Fruit fly (Drosophila melanogaster) whole organism, embryonic: Measurements from ENCODE around the gene Pgm1.

Experiments used
- B-H1 ChIP-seq: fragments of 200-800 bp; sonication (Bioruptor generic); IDR thresholded peaks from 3 replicates; pipeline ENCODE4 v1.3.6; 2022; ENCODE audit warnings: missing biosample characterization, missing genetic modification characterization
- Bgb ChIP-seq: fragments of 200-800 bp; sonication (Bioruptor generic); IDR thresholded peaks from 2 replicates; pipeline ENCODE4 v1.3.6; 2022; ENCODE audit warnings: missing biosample characterization, missing genetic modification characterization; ENCODE audit not compliant: partially characterized antibody
- CG10366 ChIP-seq: fragments of 200-800 bp; sonication (Bioruptor generic); IDR thresholded peaks from 2 replicates; pipeline ENCODE4 v1.3.6; 2022; ENCODE audit warnings: missing biosample characterization, missing genetic modification characterization
- CG10462 ChIP-seq: fragments of 200-800 bp; sonication (Bioruptor generic); optimal IDR thresholded peaks from 2 replicates; lab custom pipeline; 2016; ENCODE audit warnings: missing biosample characterization, missing genetic modification characterization
- CG11456 ChIP-seq: fragments of 200-800 bp; sonication (Bioruptor generic); IDR thresholded peaks from 3 replicates; pipeline ENCODE4 v1.3.6; 2022; ENCODE audit warnings: missing biosample characterization, missing genetic modification characterization
- CG1529 ChIP-seq: fragments of 200-800 bp; sonication (Bioruptor generic); optimal IDR thresholded peaks from 3 replicates; lab custom pipeline; 2018; ENCODE audit warnings: missing biosample characterization, missing genetic modification characterization
- CG15479 ChIP-seq: fragments of 200-800 bp; sonication (Bioruptor generic); optimal IDR thresholded peaks from 3 replicates; lab custom pipeline; 2019; ENCODE audit warnings: missing biosample characterization, mild to moderate bottlenecking, missing genetic modification characterization, moderate library complexity
- CG1602 ChIP-seq: fragments of 200-800 bp; sonication (Bioruptor generic); optimal IDR thresholded peaks from 3 replicates; lab custom pipeline; 2016; ENCODE audit warnings: missing biosample characterization, missing genetic modification characterization
- CG31224 ChIP-seq: fragments of 200-800 bp; sonication (Bioruptor generic); IDR thresholded peaks from 2 replicates; pipeline ENCODE4 v1.3.6; 2022; ENCODE audit warnings: missing biosample characterization, missing genetic modification characterization
- CG31441 ChIP-seq: fragments of 200-800 bp; sonication (Bioruptor generic); IDR thresholded peaks from 2 replicates; pipeline ENCODE4 v1.3.6; 2022; ENCODE audit warnings: missing biosample characterization, missing genetic modification characterization
- CG4360 ChIP-seq: fragments of 200-800 bp; sonication (Bioruptor generic); IDR thresholded peaks from 2 replicates; pipeline ENCODE4 v1.3.6; 2022; ENCODE audit warnings: missing biosample characterization, missing genetic modification characterization
- CG4424 ChIP-seq: fragments of 200-800 bp; sonication (Bioruptor generic); optimal IDR thresholded peaks from 3 replicates; lab custom pipeline; 2016; ENCODE audit warnings: missing biosample characterization, missing genetic modification characterization
- CG5245 ChIP-seq: fragments of 200-800 bp; sonication (Bioruptor generic); optimal IDR thresholded peaks from 3 replicates; lab custom pipeline; 2016; ENCODE audit warnings: missing biosample characterization, missing genetic modification characterization
- CG6272 ChIP-seq: fragments of 200-800 bp; sonication (Bioruptor generic); IDR thresholded peaks from 2 replicates; pipeline ENCODE4 v1.3.6; 2022; ENCODE audit warnings: missing biosample characterization, missing genetic modification characterization
- CG6683 ChIP-seq: fragments of 200-800 bp; sonication (Bioruptor generic); optimal IDR thresholded peaks from 2 replicates; lab custom pipeline; 2017; ENCODE audit warnings: missing biosample characterization, mild to moderate bottlenecking, missing genetic modification characterization, missing genetic modification reagents
- CG6689 ChIP-seq: fragments of 200-800 bp; sonication (Bioruptor generic); IDR thresholded peaks from 2 replicates; pipeline ENCODE4 v1.3.6; 2022; ENCODE audit warnings: missing biosample characterization, missing genetic modification characterization
- CG7357 ChIP-seq: fragments of 200-800 bp; sonication (Bioruptor generic); IDR thresholded peaks from 3 replicates; pipeline ENCODE4 v1.3.6; 2022; ENCODE audit warnings: missing biosample characterization, missing genetic modification characterization
- CG8924 ChIP-seq: fragments of 200-800 bp; optimal IDR thresholded peaks from 3 replicates; lab custom pipeline; 2019; ENCODE audit warnings: missing biosample characterization, mild to moderate bottlenecking, missing genetic modification characterization, moderate library complexity
- CG9609 ChIP-seq: fragments of 200-800 bp; sonication (Bioruptor generic); optimal IDR thresholded peaks from 3 replicates; lab custom pipeline; 2016; ENCODE audit warnings: missing biosample characterization, missing genetic modification characterization
- CHES-1-like ChIP-seq: fragments of 200-800 bp; sonication (Bioruptor generic); optimal IDR thresholded peaks from 2 replicates; lab custom pipeline; 2016; ENCODE audit warnings: missing biosample characterization, missing genetic modification characterization
- CrebB ChIP-seq: fragments of 200-800 bp; sonication (Bioruptor generic); optimal IDR thresholded peaks from 3 replicates; lab custom pipeline; 2018; ENCODE audit warnings: missing biosample characterization, mild to moderate bottlenecking, missing genetic modification characterization
- Dek ChIP-seq: fragments of 200-800 bp; sonication (Bioruptor generic); optimal IDR thresholded peaks from 3 replicates; lab custom pipeline; 2019; ENCODE audit warnings: missing biosample characterization, mild to moderate bottlenecking, missing genetic modification characterization, moderate library complexity
- Fer1 ChIP-seq: fragments of 200-800 bp; sonication (Bioruptor generic); optimal IDR thresholded peaks from 2 replicates; lab custom pipeline; 2017; ENCODE audit warnings: missing biosample characterization, mild to moderate bottlenecking, missing genetic modification characterization
- HmgD ChIP-seq: fragments of 200-800 bp; sonication (Bioruptor generic); optimal IDR thresholded peaks from 3 replicates; lab custom pipeline; 2016; ENCODE audit warnings: missing biosample characterization, missing genetic modification characterization
- Hr3 ChIP-seq: fragments of 200-800 bp; sonication (Bioruptor generic); optimal IDR thresholded peaks from 3 replicates; lab custom pipeline; 2016; ENCODE audit warnings: missing biosample characterization, missing genetic modification characterization
- Lhr ChIP-seq: fragments of 200-800 bp; sonication (Bioruptor generic); optimal IDR thresholded peaks from 3 replicates; lab custom pipeline; 2017; ENCODE audit warnings: mild to moderate bottlenecking, missing biosample characterization, missing genetic modification reagents, missing genetic modification characterization
- Mad ChIP-seq: fragments of 200-800 bp; sonication (Bioruptor generic); optimal IDR thresholded peaks from 2 replicates; lab custom pipeline; 2016; ENCODE audit warnings: missing biosample characterization, missing genetic modification characterization
- NC2α ChIP-seq: fragments of 200-800 bp; sonication (Bioruptor generic); optimal IDR thresholded peaks from 2 replicates; lab custom pipeline; 2016; ENCODE audit warnings: missing biosample characterization, missing genetic modification characterization
- Rfx ChIP-seq: fragments of 200-800 bp; sonication (Bioruptor generic); IDR thresholded peaks from 2 replicates; pipeline ENCODE4 v1.3.6; 2022; ENCODE audit warnings: missing biosample characterization, missing genetic modification characterization
- Scr ChIP-seq: fragments of 200-800 bp; sonication (Bioruptor generic); IDR thresholded peaks from 2 replicates; pipeline ENCODE4 v1.3.6; 2022; ENCODE audit warnings: missing biosample characterization, missing genetic modification characterization; ENCODE audit not compliant: partially characterized antibody
- Sox102F ChIP-seq: fragments of 200-800 bp; sonication (Bioruptor generic); optimal IDR thresholded peaks from 2 replicates; lab custom pipeline; 2018; ENCODE audit warnings: missing biosample characterization, mild to moderate bottlenecking, missing genetic modification characterization, moderate library complexity
- Tbp ChIP-seq: fragments of >200 bp; optimal IDR thresholded peaks from 2 replicates; lab custom pipeline; 2018; ENCODE audit warnings: missing biosample characterization, missing genetic modification characterization
- Xrp1 ChIP-seq: fragments of 200-800 bp; sonication (Bioruptor generic); IDR thresholded peaks from 2 replicates; pipeline ENCODE4 v1.3.6; 2022; ENCODE audit warnings: missing biosample characterization, missing genetic modification characterization
- bowl ChIP-seq: fragments of 200-800 bp; sonication (Bioruptor generic); IDR thresholded peaks from 2 replicates; pipeline ENCODE4 v1.3.6; 2022; ENCODE audit warnings: missing biosample characterization, missing genetic modification characterization
- crc ChIP-seq: fragments of 200-800 bp; sonication (Bioruptor generic); optimal IDR thresholded peaks from 2 replicates; lab custom pipeline; 2016; ENCODE audit warnings: missing biosample characterization, missing genetic modification characterization
- en ChIP-seq: fragments of 200-800 bp; sonication (Bioruptor generic); optimal IDR thresholded peaks from 2 replicates; lab custom pipeline; 2016; ENCODE audit warnings: missing biosample characterization, missing genetic modification characterization
- gce ChIP-seq: fragments of 200-800 bp; sonication (Bioruptor generic); IDR thresholded peaks from 3 replicates; pipeline ENCODE4 v1.3.6; 2022; ENCODE audit warnings: missing biosample characterization, missing genetic modification characterization
- gcm2 ChIP-seq: fragments of 200-800 bp; sonication (Bioruptor generic); optimal IDR thresholded peaks from 2 replicates; lab custom pipeline; 2016; ENCODE audit warnings: missing biosample characterization, missing genetic modification characterization
- h ChIP-seq: fragments of >200 bp; optimal IDR thresholded peaks from 2 replicates; lab custom pipeline; 2017
- her ChIP-seq: fragments of 200-800 bp; sonication (Bioruptor generic); optimal IDR thresholded peaks from 2 replicates; lab custom pipeline; 2016; ENCODE audit warnings: missing biosample characterization, missing genetic modification characterization
- jing ChIP-seq: fragments of 200-800 bp; sonication (Bioruptor generic); optimal IDR thresholded peaks from 2 replicates; lab custom pipeline; 2018; ENCODE audit warnings: missing biosample characterization, mild to moderate bottlenecking, missing genetic modification characterization
- ken ChIP-seq: fragments of 200-800 bp; sonication (Bioruptor generic); IDR thresholded peaks from 3 replicates; pipeline ENCODE4 v1.3.6; 2022; ENCODE audit warnings: missing biosample characterization, missing genetic modification characterization
- nerfin-2 ChIP-seq: fragments of 200-800 bp; sonication (Bioruptor generic); IDR thresholded peaks from 2 replicates; pipeline ENCODE4 v1.3.6; 2022; ENCODE audit warnings: missing biosample characterization, missing genetic modification characterization; ENCODE audit not compliant: partially characterized antibody
- nmo ChIP-seq: fragments of 200-800 bp; sonication (Bioruptor generic); optimal IDR thresholded peaks from 2 replicates; lab custom pipeline; 2018; ENCODE audit warnings: missing biosample characterization, mild to moderate bottlenecking, missing genetic modification characterization, moderate library complexity
- pfk ChIP-seq: fragments of 200-800 bp; sonication (Bioruptor generic); optimal IDR thresholded peaks from 2 replicates; lab custom pipeline; 2018; ENCODE audit warnings: missing biosample characterization, mild to moderate bottlenecking, missing genetic modification characterization, moderate library complexity
- pum ChIP-seq: fragments of 200-800 bp; sonication (Bioruptor generic); optimal IDR thresholded peaks from 2 replicates; lab custom pipeline; 2016; ENCODE audit warnings: missing biosample characterization, missing genetic modification characterization
- slp2 ChIP-seq: fragments of 200-800 bp; sonication (Bioruptor generic); optimal IDR thresholded peaks from 2 replicates; lab custom pipeline; 2016; ENCODE audit warnings: missing biosample characterization, missing genetic modification characterization
- tgo ChIP-seq: fragments of 200-800 bp; sonication (Bioruptor generic); IDR thresholded peaks from 3 replicates; pipeline ENCODE4 v1.3.6; 2022; ENCODE audit warnings: missing biosample characterization, missing genetic modification characterization
- tin ChIP-seq: fragments of 200-800 bp; sonication (Bioruptor generic); optimal IDR thresholded peaks from 3 replicates; lab custom pipeline; 2016; ENCODE audit warnings: missing biosample characterization, missing genetic modification characterization
- tna ChIP-seq: fragments of 200-800 bp; sonication (Bioruptor generic); IDR thresholded peaks from 2 replicates; pipeline ENCODE4 v1.3.6; 2022; ENCODE audit warnings: missing biosample characterization, missing genetic modification characterization; ENCODE audit not compliant: partially characterized antibody
- vnd ChIP-seq: fragments of 200-800 bp; sonication (Bioruptor generic); IDR thresholded peaks from 3 replicates; pipeline ENCODE4 v1.3.6; 2022; ENCODE audit warnings: missing biosample characterization, missing genetic modification characterization; ENCODE audit not compliant: partially characterized antibody
- wek ChIP-seq: fragments of 200-800 bp; sonication (Bioruptor generic); optimal IDR thresholded peaks from 3 replicates; lab custom pipeline; 2018; ENCODE audit warnings: missing biosample characterization, mild to moderate bottlenecking, missing genetic modification characterization, moderate library complexity

Gene Pgm1

DNA sequence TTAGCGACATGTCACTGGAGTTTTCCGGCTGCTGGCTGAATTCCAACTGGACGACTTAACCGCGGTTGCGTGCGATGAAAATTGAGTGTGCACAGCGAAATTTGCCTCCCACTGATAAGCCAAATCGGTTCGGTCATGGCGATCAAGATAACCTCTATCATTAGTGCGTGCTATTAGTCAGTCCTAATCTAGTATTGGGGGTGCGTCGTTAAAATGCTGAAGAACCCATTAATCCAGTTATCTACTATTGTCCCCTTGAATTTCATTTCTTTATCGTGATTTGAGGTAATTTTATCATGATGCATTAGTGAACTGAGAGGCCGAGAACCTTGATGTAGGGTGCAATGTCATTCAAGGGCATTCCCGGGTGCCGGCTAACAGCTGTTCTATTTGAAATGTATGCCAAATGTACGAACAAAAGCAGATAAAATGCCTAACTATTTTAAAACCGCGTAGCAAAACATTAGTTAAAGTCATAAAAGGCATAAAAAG is at the start of gene Pgm1 (continued):
- TF ChIP-seq Hr3: peak; percentile 80
- TF ChIP-seq en: peak; percentile 76
- TF ChIP-seq CG11456: peak; percentile 82
- peak; percentile 82 for TF ChIP-seq CG4424 (GFP tag; lab: Kevin White, UChicago)
- no peak for TF ChIP-seq Bgb (GFP tag; lab: Robert Waterston, UW)
- peak; percentile 77 for TF ChIP-seq CG10366
- TF ChIP-seq CG6272 (GFP tag; lab: Robert Waterston, UW): peak; percentile 40; the same call in 1 of the 2 replicates
- TF ChIP-seq CG10462 (GFP tag; lab: Kevin White, UChicago): peak; percentile 68
- no peak for TF ChIP-seq CG4360
- peak; percentile 59 for TF ChIP-seq CG6689 (GFP tag; lab: Robert Waterston, UW)
- TF ChIP-seq CG6683 (GFP tag; lab: Kevin White, UChicago): peak; percentile 40
- peak; percentile 87 for TF ChIP-seq gcm2 (GFP tag; lab: Kevin White, UChicago)
- TF ChIP-seq gce: peak; percentile 77; the same call in 2 of the 3 replicates
- no peak for TF ChIP-seq pfk (GFP tag; lab: Kevin White, UChicago)
- peak; percentile 89 for TF ChIP-seq CrebB
- peak; percentile 89 for TF ChIP-seq Fer1
- TF ChIP-seq tna (GFP tag; lab: Robert Waterston, UW): no peak
- TF ChIP-seq CG5245 (GFP tag; lab: Kevin White, UChicago): peak; percentile 69
- TF ChIP-seq B-H1 (GFP tag; lab: Robert Waterston, UW): peak; percentile 66
- no peak for TF ChIP-seq Scr (GFP tag; lab: Robert Waterston, UW)
- no peak for TF ChIP-seq Sox102F (GFP tag; lab: Kevin White, UChicago)
- TF ChIP-seq nerfin-2 (GFP tag; lab: Robert Waterston, UW): no peak
- peak; percentile 84 for TF ChIP-seq Xrp1
- TF ChIP-seq HmgD (GFP tag; lab: Kevin White, UChicago): peak; percentile 95
- TF ChIP-seq her (GFP tag; lab: Kevin White, UChicago): peak; percentile 94
- TF ChIP-seq NC2α (GFP tag; lab: Kevin White, UChicago): peak; percentile 79
- TF ChIP-seq CG9609 (GFP tag; lab: Kevin White, UChicago): peak; percentile 89
- peak; percentile 79 for TF ChIP-seq CG8924 (tag; lab: Kevin White, UChicago)
- peak; percentile 86 for TF ChIP-seq pum
- TF ChIP-seq slp2 (GFP tag; lab: Kevin White, UChicago): peak; percentile 88
- peak; percentile 46; the same call in 2 of the 3 replicates for TF ChIP-seq tgo (GFP tag; lab: Robert Waterston, UW)
- TF ChIP-seq CG1529 (GFP tag; lab: Kevin White, UChicago): peak; percentile 65
- peak; percentile 73 for TF ChIP-seq wek (GFP tag; lab: Kevin White, UChicago)
- TF ChIP-seq bowl (GFP tag; lab: Robert Waterston, UW): no peak
- no peak for TF ChIP-seq h (lab: Kevin White, UChicago)
- TF ChIP-seq crc (GFP tag; lab: Kevin White, UChicago): peak; percentile 85
- TF ChIP-seq Tbp (GFP tag; lab: Kevin White, UChicago): no peak
- peak; percentile 85 for TF ChIP-seq Rfx
- no peak for TF ChIP-seq vnd (GFP tag; lab: Robert Waterston, UW)
- TF ChIP-seq CHES-1-like (GFP tag; lab: Kevin White, UChicago): peak; percentile 95
- TF ChIP-seq CG1602 (GFP tag; lab: Kevin White, UChicago): peak; percentile 73
- peak; percentile 73; the same call in 2 of the 3 replicates for TF ChIP-seq ken
- TF ChIP-seq tin (GFP tag; lab: Kevin White, UChicago): peak; percentile 70
- peak; percentile 67 for TF ChIP-seq CG31224 (GFP tag; lab: Robert Waterston, UW)
- TF ChIP-seq Lhr (GFP tag; lab: Kevin White, UChicago): no peak
- peak; percentile 75 for TF ChIP-seq CG15479 (GFP tag; lab: Kevin White, UChicago)
- peak; percentile 86 for TF ChIP-seq Mad (GFP tag; lab: Kevin White, UChicago)
- TF ChIP-seq CG7357: 0 out of 3 replicates have a peak, but pooled peaks have one; percentile 33
- TF ChIP-seq CG31441 (GFP tag; lab: Robert Waterston, UW): peak; percentile 65
- no peak for TF ChIP-seq jing (GFP tag; lab: Kevin White, UChicago)
- peak; percentile 68 for TF ChIP-seq Dek (tag; lab: Kevin White, UChicago)
- TF ChIP-seq nmo: peak; percentile 82
